Worm (Caenorhabditis elegans) whole organism, L1 larva: ENCODE data around the gene T27A8.3.

ENCODE experiments used
- ama-1 ChIP-seq: fragments of 150-350 bp; optimal IDR thresholded peaks from 2 replicates; lab custom pipeline; 2014
- ceh-90 ChIP-seq: sonication (generic microtip); optimal IDR thresholded peaks from 2 replicates; lab custom pipeline; 2016; ENCODE audit warnings: missing genetic modification characterization, missing compliant biosample characterization
- egl-27 ChIP-seq, 2 experiments: fragments of 150-350 bp in 1 of 2; sonication (generic microtip); optimal IDR thresholded peaks; 3 replicates each; lab custom pipeline; 2017 to 2018; ENCODE audit warnings: missing biosample characterization in 2 of 2, missing genetic modification characterization in 2 of 2, missing genetic modification reagents in 2 of 2
- elt-2 ChIP-seq: sonication (generic microtip); optimal IDR thresholded peaks from 2 replicates; lab custom pipeline; 2016; ENCODE audit warnings: missing genetic modification characterization, mild to moderate bottlenecking, inconsistent platforms, missing compliant biosample characterization, missing genetic modification reagents
- lin-39 ChIP-seq: fragments of 150-350 bp; optimal IDR thresholded peaks from 2 replicates; lab custom pipeline; 2014; ENCODE audit warnings: missing biosample characterization, missing genetic modification reagents, missing genetic modification characterization
- mab-9 ChIP-seq: fragments of 200-800 bp; sonication (Bioruptor generic); IDR thresholded peaks from 2 replicates; pipeline ENCODE4 v1.3.6; 2022; ENCODE audit warnings: missing genetic modification reagents, missing genetic modification characterization, missing compliant biosample characterization
- nhr-12 ChIP-seq: sonication (generic microtip); optimal IDR thresholded peaks from 2 replicates; lab custom pipeline; 2017; ENCODE audit warnings: missing biosample characterization, missing genetic modification characterization
- nhr-237 ChIP-seq: fragments of 150-350 bp; optimal IDR thresholded peaks from 2 replicates; lab custom pipeline; 2014; ENCODE audit warnings: missing biosample characterization, missing genetic modification characterization
- ztf-11 ChIP-seq, 2 experiments: sonication (generic microtip); optimal IDR thresholded peaks; 2 replicates each; lab custom pipeline; 2016 to 2017; ENCODE audit warnings: missing genetic modification characterization in 2 of 2, missing biosample characterization in 1 of 2, missing compliant biosample characterization in 1 of 2

- TF ChIP-seq mab-9 (GFP tag; lab: Robert Waterston, UW) = no peak
- TF ChIP-seq elt-2 (tag; lab: Kevin White, UChicago) = no peak
- no peak for TF ChIP-seq nhr-12 (tag; lab: Kevin White, UChicago)
- TF ChIP-seq egl-27 (tag; optimal IDR thresholded peaks at IDR 0.05; lab: Kevin White, UChicago) = no peak
- TF ChIP-seq ama-1 (lab: Kevin White, UChicago) = no peak
- no peak for TF ChIP-seq ztf-11 (tag; optimal IDR thresholded peaks at IDR 0.05; lab: Kevin White, UChicago)
- no peak for TF ChIP-seq ceh-90 (tag; lab: Kevin White, UChicago)
- TF ChIP-seq nhr-237 (tag; lab: Kevin White, UChicago) = no peak
- no peak for TF ChIP-seq lin-39
Observed at ce11 chrX:16098104-16098638, 35.7 kb downstream of the T27A8.3 start.
